Fruit fly (Drosophila melanogaster) whole organism, pupa: ENCODE results near the gene Ppn.

ENCODE experiments used
- CG10348 ChIP-seq: fragments of 200-800 bp; sonication (Bioruptor generic); IDR thresholded peaks from 2 replicates; pipeline ENCODE4 v1.3.6; 2022; ENCODE audit warnings: missing biosample characterization, missing genetic modification characterization
- CG12605 ChIP-seq: fragments of 200-800 bp; sonication (Bioruptor generic); IDR thresholded peaks from 2 replicates; pipeline ENCODE4 v1.3.6; 2022; ENCODE audit warnings: missing biosample characterization, missing genetic modification characterization
- CG13204 ChIP-seq: fragments of 200-800 bp; sonication (Bioruptor generic); optimal IDR thresholded peaks from 2 replicates; lab custom pipeline; 2018; ENCODE audit warnings: missing biosample characterization, mild to moderate bottlenecking, missing genetic modification characterization, moderate library complexity
- CG14655 ChIP-seq: fragments of 200-800 bp; sonication (Bioruptor generic); optimal IDR thresholded peaks from 3 replicates; lab custom pipeline; 2017; ENCODE audit warnings: mild to moderate bottlenecking, missing biosample characterization, missing genetic modification reagents, missing genetic modification characterization
- CG15710 ChIP-seq: fragments of 200-800 bp; sonication (Bioruptor generic); optimal IDR thresholded peaks from 2 replicates; lab custom pipeline; 2018; ENCODE audit warnings: missing biosample characterization, mild to moderate bottlenecking, missing genetic modification characterization, moderate library complexity
- CG17806 ChIP-seq: fragments of 200-800 bp; sonication (Bioruptor generic); optimal IDR thresholded peaks from 2 replicates; lab custom pipeline; 2018; ENCODE audit warnings: missing biosample characterization, mild to moderate bottlenecking, missing genetic modification characterization, moderate library complexity
- CG32121 ChIP-seq: fragments of 200-800 bp; sonication (Bioruptor generic); IDR thresholded peaks from 2 replicates; pipeline ENCODE4 v1.3.6; 2022; ENCODE audit warnings: missing biosample characterization, missing genetic modification characterization
- CG34367 ChIP-seq: fragments of 200-800 bp; sonication (Bioruptor generic); optimal IDR thresholded peaks from 2 replicates; lab custom pipeline; 2018; ENCODE audit warnings: missing biosample characterization, mild to moderate bottlenecking, missing genetic modification characterization
- CG4496 ChIP-seq: fragments of 200-800 bp; sonication (Bioruptor generic); IDR thresholded peaks from 3 replicates; pipeline ENCODE4 v1.3.6; 2022; ENCODE audit warnings: missing biosample characterization, missing genetic modification characterization
- CG8159 ChIP-seq: fragments of 200-800 bp; sonication (Bioruptor generic); optimal IDR thresholded peaks from 3 replicates; lab custom pipeline; 2018; ENCODE audit warnings: missing biosample characterization, mild to moderate bottlenecking, missing genetic modification characterization, moderate library complexity
- CG8301 ChIP-seq: fragments of 200-800 bp; sonication (Bioruptor generic); optimal IDR thresholded peaks from 2 replicates; lab custom pipeline; 2018; ENCODE audit warnings: missing biosample characterization, mild to moderate bottlenecking, missing genetic modification characterization
- CG9948 ChIP-seq: fragments of 200-800 bp; sonication (Bioruptor generic); optimal IDR thresholded peaks from 2 replicates; lab custom pipeline; 2018; ENCODE audit warnings: missing biosample characterization, mild to moderate bottlenecking, missing genetic modification characterization, moderate library complexity
- D1 ChIP-seq: fragments of 200-800 bp; sonication (Bioruptor generic); optimal IDR thresholded peaks from 2 replicates; lab custom pipeline; 2018; ENCODE audit warnings: missing biosample characterization, mild to moderate bottlenecking, missing genetic modification characterization, moderate library complexity
- EcR ChIP-seq: fragments of 200-800 bp; sonication (Bioruptor generic); optimal IDR thresholded peaks from 3 replicates; lab custom pipeline; 2019; ENCODE audit warnings: missing biosample characterization, missing genetic modification characterization, mild to moderate bottlenecking, moderate library complexity, missing genetic modification reagents
- Ets98B ChIP-seq: fragments of 200-800 bp; sonication (Bioruptor generic); IDR thresholded peaks from 2 replicates; pipeline ENCODE4 v1.3.6; 2022; ENCODE audit warnings: missing biosample characterization, missing genetic modification characterization
- Pif1A ChIP-seq: fragments of 200-800 bp; sonication (Bioruptor generic); optimal IDR thresholded peaks from 3 replicates; lab custom pipeline; 2016; ENCODE audit warnings: missing biosample characterization, missing genetic modification characterization
- Pif1B ChIP-seq: fragments of 200-800 bp; sonication (Bioruptor generic); optimal IDR thresholded peaks from 3 replicates; lab custom pipeline; 2016; ENCODE audit warnings: missing biosample characterization, missing genetic modification characterization
- Snoo ChIP-seq: fragments of 200-800 bp; sonication (Bioruptor generic); optimal IDR thresholded peaks from 3 replicates; lab custom pipeline; 2017; ENCODE audit warnings: missing biosample characterization, mild to moderate bottlenecking, missing genetic modification characterization, inconsistent platforms
- fd96Ca ChIP-seq: fragments of 200-800 bp; sonication (Bioruptor generic); IDR thresholded peaks from 3 replicates; pipeline ENCODE4 v1.3.6; 2022; ENCODE audit warnings: missing biosample characterization, missing genetic modification characterization
- gl ChIP-seq: fragments of 200-800 bp; sonication (Bioruptor generic); optimal IDR thresholded peaks from 2 replicates; lab custom pipeline; 2018; ENCODE audit warnings: missing biosample characterization, mild to moderate bottlenecking, missing genetic modification characterization
- rn ChIP-seq: fragments of 200-800 bp; sonication (Bioruptor generic); IDR thresholded peaks from 2 replicates; pipeline ENCODE4 v1.3.6; 2022; ENCODE audit warnings: missing biosample characterization, missing genetic modification characterization

Gene Ppn

DNA sequence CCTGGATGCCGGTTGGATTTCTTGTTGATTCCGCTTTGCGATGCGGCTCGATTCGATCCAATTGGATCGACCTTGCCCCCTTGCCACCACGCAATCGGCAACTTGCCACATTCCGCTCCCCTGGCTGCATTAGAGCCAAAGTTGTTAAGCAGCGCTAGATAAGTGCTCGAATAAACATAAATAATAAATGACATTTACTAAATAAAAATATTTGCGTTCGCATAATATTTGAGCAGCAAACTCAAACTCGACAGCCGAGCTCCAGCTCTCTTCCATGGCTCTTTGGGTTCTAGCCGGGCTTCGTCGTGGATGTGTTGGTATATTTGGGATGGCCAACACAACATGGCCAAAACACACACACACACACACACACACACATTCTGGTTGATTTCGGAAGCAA lies 30.7 kb upstream of the Ppn start:
- TF ChIP-seq CG12605 (GFP tag; lab: Robert Waterston, UW) (no peak), D1 (tag; lab: Kevin White, UChicago) (no peak), Pif1B (GFP tag; lab: Kevin White, UChicago) (no peak), fd96Ca (GFP tag; lab: Robert Waterston, UW) (no peak), CG15710 (tag; lab: Kevin White, UChicago) (no peak), CG14655 (GFP tag; lab: Kevin White, UChicago) (no peak), rn (GFP tag; lab: Robert Waterston, UW) (no peak), gl (no peak), CG32121 (no peak), CG17806 (tag; lab: Kevin White, UChicago) (no peak), CG34367 (tag; lab: Kevin White, UChicago) (no peak), CG9948 (no peak), CG8159 (tag; lab: Kevin White, UChicago) (no peak), CG10348 (no peak), Ets98B (no peak), Pif1A (GFP tag; lab: Kevin White, UChicago) (no peak), CG13204 (GFP tag; lab: Kevin White, UChicago) (no peak)

- TF ChIP-seq CG14655 (GFP tag; lab: Kevin White, UChicago) (peak; percentile 9), CG34367 (tag; lab: Kevin White, UChicago) (no peak), CG13204 (GFP tag; lab: Kevin White, UChicago) (no peak), Pif1B (GFP tag; lab: Kevin White, UChicago) (peak; percentile 24)
Observed at dm6 chr3R:28569529-28570175, 29.5 kb upstream of the Ppn start.

DNA sequence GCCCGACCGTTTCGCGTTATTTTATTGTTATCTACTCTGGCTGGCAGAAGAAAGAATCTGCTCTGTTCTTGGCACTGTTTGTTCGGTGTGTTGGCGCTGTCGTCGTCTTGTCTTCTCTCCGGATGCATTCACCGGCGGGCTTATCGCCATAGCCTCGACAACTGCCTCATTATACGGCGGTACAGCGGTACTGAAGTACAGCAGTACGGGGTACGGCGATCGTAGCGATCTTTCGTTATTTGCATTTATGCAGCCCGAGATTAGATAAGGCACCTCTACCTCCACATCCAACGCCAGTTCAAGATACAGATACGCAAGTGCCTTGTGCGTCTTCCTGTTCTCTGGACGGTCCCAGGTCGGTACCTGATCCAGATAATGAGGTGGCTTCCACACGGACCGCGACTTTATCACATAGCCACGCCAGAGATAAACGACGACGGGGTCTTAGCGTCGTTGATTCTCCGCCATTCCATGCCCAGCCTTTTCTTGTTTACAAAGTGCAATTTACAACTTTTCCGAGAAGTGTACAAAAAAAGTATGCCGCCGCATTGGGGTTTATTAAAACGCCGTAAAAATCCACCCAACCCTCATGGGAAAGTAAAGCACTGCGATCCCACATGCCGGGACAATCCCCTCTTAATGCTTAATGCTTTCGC lies 28.1 kb upstream of the Ppn start:
- TF ChIP-seq CG32121 (no peak), fd96Ca (GFP tag; lab: Robert Waterston, UW) (no peak), CG10348 (no peak), CG17806 (tag; lab: Kevin White, UChicago) (no peak), CG13204 (GFP tag; lab: Kevin White, UChicago) (no peak), CG8301 (tag; lab: Kevin White, UChicago) (no peak), Pif1B (GFP tag; lab: Kevin White, UChicago) (no peak)

DNA sequence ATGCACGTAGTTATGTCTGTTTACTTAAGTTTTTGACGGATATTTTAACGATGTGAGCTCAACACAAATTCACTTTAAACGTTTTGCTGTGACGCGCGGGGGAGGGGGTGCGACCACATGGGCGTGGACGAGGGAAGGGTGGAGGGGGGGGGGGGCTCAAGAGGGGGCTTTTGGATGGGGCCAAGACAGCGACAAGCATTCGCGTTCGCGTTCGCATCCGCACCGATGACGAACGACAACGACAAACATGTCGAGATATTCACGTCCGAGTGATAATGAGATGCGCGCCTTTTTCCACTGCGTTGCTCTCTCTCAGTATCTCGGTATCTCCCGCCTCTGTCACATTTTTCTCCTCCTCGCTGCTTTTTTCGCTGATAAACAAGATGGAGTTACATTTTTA lies 23.4 kb upstream of the Ppn start:
- no peak for TF ChIP-seq fd96Ca (GFP tag; lab: Robert Waterston, UW)
- TF ChIP-seq CG4496 (GFP tag; lab: Robert Waterston, UW), result no peak
- no peak for TF ChIP-seq CG10348
- no peak for TF ChIP-seq CG32121
- no peak for TF ChIP-seq CG8159 (tag; lab: Kevin White, UChicago)
- TF ChIP-seq rn (GFP tag; lab: Robert Waterston, UW), result no peak
- TF ChIP-seq Pif1A (GFP tag; lab: Kevin White, UChicago), result no peak
- no peak for TF ChIP-seq Ets98B
- no peak for TF ChIP-seq EcR (GFP tag; lab: Kevin White, UChicago)
- TF ChIP-seq Snoo, result no peak
- TF ChIP-seq Pif1B (GFP tag; lab: Kevin White, UChicago), result no peak
- no peak for TF ChIP-seq CG14655 (GFP tag; lab: Kevin White, UChicago)
- no peak for TF ChIP-seq D1 (tag; lab: Kevin White, UChicago)
- TF ChIP-seq CG34367 (tag; lab: Kevin White, UChicago), result no peak
- no peak for TF ChIP-seq CG17806 (tag; lab: Kevin White, UChicago)
- no peak for TF ChIP-seq CG13204 (GFP tag; lab: Kevin White, UChicago)
- TF ChIP-seq CG9948, result no peak
- TF ChIP-seq gl, result no peak
- no peak for TF ChIP-seq CG8301 (tag; lab: Kevin White, UChicago)
- TF ChIP-seq CG12605 (GFP tag; lab: Robert Waterston, UW), result no peak

DNA sequence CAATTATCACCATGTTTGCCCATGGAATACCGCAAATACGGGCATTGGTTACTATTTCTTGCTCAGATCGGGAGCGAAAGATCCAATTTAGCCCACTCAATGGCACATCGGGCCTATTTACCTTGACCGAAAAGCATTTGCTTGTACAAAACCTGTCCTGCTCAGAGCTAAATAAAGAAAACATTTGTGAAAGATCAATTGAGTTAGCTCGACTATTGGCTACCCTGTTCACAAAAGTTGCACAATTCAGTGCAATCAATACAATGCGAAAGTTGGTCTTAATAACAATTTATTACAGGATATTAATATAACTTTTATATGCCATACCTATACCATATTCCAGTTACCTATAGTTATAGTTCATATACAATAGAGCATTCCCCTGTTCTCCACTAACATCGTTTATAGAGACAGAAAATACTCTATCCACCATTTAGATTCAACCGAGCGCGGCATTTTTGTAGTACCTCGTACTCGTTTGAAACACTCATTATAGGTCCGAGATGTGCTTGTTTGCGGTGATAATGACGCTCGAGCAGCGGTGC lies 22.6 kb upstream of the Ppn start:
- peak; percentile 14 for TF ChIP-seq CG14655 (GFP tag; lab: Kevin White, UChicago)
- peak; percentile 3 for TF ChIP-seq Pif1B (GFP tag; lab: Kevin White, UChicago)
- no peak for TF ChIP-seq CG17806 (tag; lab: Kevin White, UChicago)
- TF ChIP-seq CG4496 (GFP tag; lab: Robert Waterston, UW), result no peak
- TF ChIP-seq CG13204 (GFP tag; lab: Kevin White, UChicago), result no peak
- TF ChIP-seq gl, result no peak
- TF ChIP-seq D1 (tag; lab: Kevin White, UChicago), result no peak
- TF ChIP-seq CG8159 (tag; lab: Kevin White, UChicago), result no peak

- TF ChIP-seq CG8301 (tag; lab: Kevin White, UChicago), result no peak
- TF ChIP-seq CG13204 (GFP tag; lab: Kevin White, UChicago), result no peak
- no peak for TF ChIP-seq D1 (tag; lab: Kevin White, UChicago)
- no peak for TF ChIP-seq Pif1A (GFP tag; lab: Kevin White, UChicago)
- TF ChIP-seq CG10348, result no peak
- TF ChIP-seq CG12605 (GFP tag; lab: Robert Waterston, UW), result no peak
- TF ChIP-seq CG8159 (tag; lab: Kevin White, UChicago), result no peak
- TF ChIP-seq CG9948, result no peak
- no peak for TF ChIP-seq rn (GFP tag; lab: Robert Waterston, UW)
Observed at dm6 chr3R:28561320-28561831, 21.3 kb upstream of the Ppn start.
